Worm (Caenorhabditis elegans): ENCODE results near the gene srh-39.

DNA sequence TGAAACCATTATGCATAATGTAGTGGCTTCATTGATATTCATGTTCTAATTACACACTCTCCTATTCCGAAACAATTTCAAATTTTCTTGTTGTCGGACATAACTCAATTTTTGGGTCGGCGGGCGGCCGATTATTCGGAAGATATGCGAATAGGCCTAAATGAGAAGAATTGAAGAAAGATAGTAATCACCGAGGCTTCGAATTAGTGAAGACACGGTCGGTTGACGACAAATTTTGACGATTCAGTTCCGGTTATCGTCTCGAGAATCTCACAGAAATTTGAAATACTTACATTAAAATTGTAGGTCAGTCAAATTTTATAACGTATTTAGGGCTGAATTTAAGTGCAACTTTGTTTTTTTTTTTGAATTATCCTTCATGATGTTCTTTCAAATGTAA lies 37.8 kb upstream of the srh-39 start:
- peak; percentile 59 for TF ChIP-seq elt-1 (tag; optimal IDR thresholded peaks at IDR 0.05)
- no peak for TF ChIP-seq skn-1 (tag; optimal IDR thresholded peaks at IDR 0.05)
- TF ChIP-seq nhr-11 (tag; optimal IDR thresholded peaks at IDR 0.05), result no peak
- TF ChIP-seq mdl-1 (tag; optimal IDR thresholded peaks at IDR 0.05), result no peak

Data from whole organism, L3 larva.